Worm (Caenorhabditis elegans) whole organism, mixed stage, embryonic: ENCODE data around the gene D1046.16.

Source experiments
- M03D4.4 ChIP-seq: sonication (generic microtip); optimal IDR thresholded peaks from 2 replicates; lab custom pipeline; 2017; ENCODE audit warnings: mild to moderate bottlenecking, missing genetic modification characterization, missing compliant biosample characterization
- bed-3 ChIP-seq: fragments of 200-800 bp; sonication (Bioruptor generic); optimal IDR thresholded peaks from 3 replicates; lab custom pipeline; 2018; ENCODE audit warnings: mild to moderate bottlenecking, missing genetic modification characterization, moderate library complexity, missing compliant biosample characterization
- blmp-1 ChIP-seq: fragments of 150-350 bp; optimal IDR thresholded peaks from 2 replicates; lab custom pipeline; 2014; ENCODE audit warnings: missing biosample characterization, missing genetic modification characterization
- ceh-39 ChIP-seq: fragments of 150-350 bp; optimal IDR thresholded peaks from 2 replicates; lab custom pipeline; 2014; ENCODE audit warnings: missing biosample characterization, missing genetic modification characterization
- ceh-43 ChIP-seq: fragments of 200-800 bp; sonication (Bioruptor generic); optimal IDR thresholded peaks from 2 replicates; lab custom pipeline; 2018; ENCODE audit warnings: mild to moderate bottlenecking, missing genetic modification characterization, moderate library complexity, missing compliant biosample characterization
- ceh-83 ChIP-seq: fragments of 200-800 bp; sonication (Bioruptor generic); optimal IDR thresholded peaks from 2 replicates; lab custom pipeline; 2018; ENCODE audit warnings: mild to moderate bottlenecking, missing genetic modification characterization, missing compliant biosample characterization
- ces-1 ChIP-seq: fragments of 150-350 bp; optimal IDR thresholded peaks from 2 replicates; lab custom pipeline; 2014; ENCODE audit warnings: missing biosample characterization, missing genetic modification reagents, missing genetic modification characterization
- cnd-1 ChIP-seq: fragments of 200-800 bp; sonication (Bioruptor generic); optimal IDR thresholded peaks from 2 replicates; lab custom pipeline; 2018; ENCODE audit warnings: mild to moderate bottlenecking, missing genetic modification characterization, missing compliant biosample characterization
- drap-1 ChIP-seq: fragments of 200-800 bp; sonication (Bioruptor generic); optimal IDR thresholded peaks from 3 replicates; lab custom pipeline; 2018; ENCODE audit warnings: mild to moderate bottlenecking, missing genetic modification characterization, missing compliant biosample characterization
- elt-1 ChIP-seq: sonication (generic microtip); optimal IDR thresholded peaks from 2 replicates; lab custom pipeline; 2017; ENCODE audit warnings: missing genetic modification characterization, mild to moderate bottlenecking, missing compliant biosample characterization, antibody characterized with exemption, moderate library complexity, borderline replicate concordance; ENCODE audit not compliant: insufficient read depth
- elt-3 ChIP-seq: fragments of 150-350 bp; optimal IDR thresholded peaks from 2 replicates; lab custom pipeline; 2014; ENCODE audit warnings: missing biosample characterization, missing genetic modification characterization
- hlh-1 ChIP-seq: fragments of 150-350 bp; optimal IDR thresholded peaks from 2 replicates; lab custom pipeline; 2014; ENCODE audit warnings: missing biosample characterization, missing genetic modification reagents, missing genetic modification characterization
- lin-32 ChIP-seq: fragments of 200-800 bp; sonication (Bioruptor generic); optimal IDR thresholded peaks from 2 replicates; lab custom pipeline; 2018; ENCODE audit warnings: mild to moderate bottlenecking, missing genetic modification characterization, missing compliant biosample characterization
- lsy-2 ChIP-seq: fragments of 150-350 bp; optimal IDR thresholded peaks from 2 replicates; lab custom pipeline; 2014; ENCODE audit warnings: missing biosample characterization, missing genetic modification characterization
- mab-5 ChIP-seq: fragments of 150-350 bp; optimal IDR thresholded peaks from 2 replicates; lab custom pipeline; 2014; ENCODE audit warnings: missing biosample characterization, missing genetic modification characterization
- mep-1 ChIP-seq: fragments of 150-350 bp; optimal IDR thresholded peaks from 2 replicates; lab custom pipeline; 2017; ENCODE audit warnings: missing biosample characterization, missing genetic modification reagents, missing genetic modification characterization, inconsistent platforms
- mls-2 ChIP-seq: sonication (generic microtip); optimal IDR thresholded peaks from 2 replicates; lab custom pipeline; 2016; ENCODE audit warnings: mild to moderate bottlenecking, missing genetic modification characterization, moderate library complexity, missing compliant biosample characterization
- nhr-12 ChIP-seq: fragments of 150-350 bp; optimal IDR thresholded peaks from 2 replicates; lab custom pipeline; 2014; ENCODE audit warnings: missing biosample characterization, missing genetic modification characterization
- nhr-2 ChIP-seq: fragments of 150-350 bp; optimal IDR thresholded peaks from 2 replicates; lab custom pipeline; 2014; ENCODE audit warnings: missing biosample characterization, missing genetic modification characterization
- nhr-237 ChIP-seq: fragments of 150-350 bp; optimal IDR thresholded peaks from 2 replicates; lab custom pipeline; 2014; ENCODE audit warnings: missing biosample characterization, missing genetic modification characterization
- nhr-76 ChIP-seq: sonication (generic microtip); optimal IDR thresholded peaks from 2 replicates; lab custom pipeline; 2017; ENCODE audit warnings: missing biosample characterization, missing genetic modification characterization
- sem-2 ChIP-seq: fragments of 200-800 bp; sonication (Bioruptor generic); optimal IDR thresholded peaks from 2 replicates; lab custom pipeline; 2018; ENCODE audit warnings: mild to moderate bottlenecking, missing genetic modification characterization, missing compliant biosample characterization
- snpc-4 ChIP-seq: fragments of 150-350 bp; optimal IDR thresholded peaks from 2 replicates; lab custom pipeline; 2014; ENCODE audit warnings: missing biosample characterization, missing genetic modification characterization
- sptf-1 ChIP-seq: sonication (generic microtip); optimal IDR thresholded peaks from 2 replicates; lab custom pipeline; 2017; ENCODE audit warnings: mild to moderate bottlenecking, missing genetic modification characterization, moderate library complexity, missing compliant biosample characterization
- unc-120 ChIP-seq: sonication (generic microtip); optimal IDR thresholded peaks from 2 replicates; lab custom pipeline; 2017; ENCODE audit warnings: missing genetic modification characterization, missing compliant biosample characterization; ENCODE audit not compliant: poor library complexity, severe bottlenecking
- unc-39 ChIP-seq: fragments of 150-350 bp; optimal IDR thresholded peaks from 2 replicates; lab custom pipeline; 2014; ENCODE audit warnings: missing biosample characterization, missing genetic modification characterization
- unc-62 ChIP-seq: fragments of 150-350 bp; optimal IDR thresholded peaks from 2 replicates; lab custom pipeline; 2014; ENCODE audit warnings: missing biosample characterization, missing genetic modification reagents, missing genetic modification characterization
- zip-8 ChIP-seq: fragments of 150-350 bp; optimal IDR thresholded peaks from 2 replicates; lab custom pipeline; 2014; ENCODE audit warnings: missing biosample characterization, missing genetic modification characterization

D1046.16 gene

ce11 chrIV:8918790-8919189 is 3.2 kb upstream of the D1046.16 start, which contains the start of gene rap-1:
rap-1 (minus strand) TSS chrIV:8918890.
- no peak for TF ChIP-seq ceh-39
- no peak for TF ChIP-seq ceh-83 (GFP tag; lab: Kevin White, UChicago)
- no peak for TF ChIP-seq drap-1
- TF ChIP-seq unc-39 (tag; lab: Kevin White, UChicago): no peak
- no peak for TF ChIP-seq cnd-1 (tag; lab: Kevin White, UChicago)
- TF ChIP-seq blmp-1 (tag; lab: Kevin White, UChicago): no peak
- TF ChIP-seq snpc-4 (tag; lab: Kevin White, UChicago): no peak
- TF ChIP-seq ceh-43 (GFP tag; lab: Kevin White, UChicago): no peak
- no peak for TF ChIP-seq nhr-2
- no peak for TF ChIP-seq sem-2 (GFP tag; lab: Kevin White, UChicago)

ce11 chrIV:8920284-8920806 is 1.6 kb upstream of the D1046.16 start:
- no peak for TF ChIP-seq snpc-4 (tag; lab: Kevin White, UChicago)
- peak; percentile 74 for TF ChIP-seq ces-1 (GFP tag; lab: Kevin White, UChicago)
- TF ChIP-seq unc-120 (tag; lab: Kevin White, UChicago): peak; percentile 40
- TF ChIP-seq lsy-2 (tag; lab: Kevin White, UChicago): no peak

ce11 chrIV:8921166-8921565 is 784 bp upstream of the D1046.16 start:
- no peak for TF ChIP-seq lsy-2 (tag; lab: Kevin White, UChicago)
- no peak for TF ChIP-seq elt-1 (tag; lab: Kevin White, UChicago)
- TF ChIP-seq mls-2: peak; percentile 22
- TF ChIP-seq ces-1 (GFP tag; lab: Kevin White, UChicago): peak; percentile 77

ce11 chrIV:8923381-8923780 is 1.4 kb downstream of the D1046.16 start:
- TF ChIP-seq unc-120 (tag; lab: Kevin White, UChicago): no peak
- TF ChIP-seq sptf-1: no peak
- TF ChIP-seq nhr-76 (tag; lab: Kevin White, UChicago): no peak
- TF ChIP-seq drap-1: no peak
- no peak for TF ChIP-seq bed-3 (GFP tag; lab: Kevin White, UChicago)
- TF ChIP-seq sem-2 (GFP tag; lab: Kevin White, UChicago): no peak

- TF ChIP-seq nhr-12: no peak
Measured at ce11 chrIV:8924126-8924525, 2.2 kb downstream of the D1046.16 start.

ce11 chrIV:8925990-8926389 is 4.0 kb downstream of the D1046.16 start, which contains the start of the genes D1046.2 and cfim-2:
D1046.2 (minus strand) TSS chrIV:8926067.
cfim-2 (plus strand) TSS chrIV:8926324.
- TF ChIP-seq zip-8 (tag; lab: Kevin White, UChicago): no peak
- no peak for TF ChIP-seq nhr-12
- no peak for TF ChIP-seq elt-3
- TF ChIP-seq ceh-39: peak; percentile 30
- no peak for TF ChIP-seq nhr-237 (tag; lab: Kevin White, UChicago)
- TF ChIP-seq unc-39 (tag; lab: Kevin White, UChicago): no peak
- no peak for TF ChIP-seq lin-32
- no peak for TF ChIP-seq bed-3 (GFP tag; lab: Kevin White, UChicago)
- no peak for TF ChIP-seq nhr-2
- TF ChIP-seq unc-62 (GFP tag; lab: Kevin White, UChicago): no peak
- no peak for TF ChIP-seq ceh-83 (GFP tag; lab: Kevin White, UChicago)
- TF ChIP-seq M03D4.4 (tag; lab: Kevin White, UChicago): no peak
- TF ChIP-seq mab-5 (tag; lab: Kevin White, UChicago): no peak
- TF ChIP-seq mep-1: no peak
- peak; percentile 12 for TF ChIP-seq lsy-2 (tag; lab: Kevin White, UChicago)
- TF ChIP-seq nhr-76 (tag; lab: Kevin White, UChicago): no peak
- no peak for TF ChIP-seq ceh-43 (GFP tag; lab: Kevin White, UChicago)
- no peak for TF ChIP-seq drap-1
- TF ChIP-seq ces-1 (GFP tag; lab: Kevin White, UChicago): peak; percentile 53
- no peak for TF ChIP-seq hlh-1 (tag; lab: Kevin White, UChicago)
